Fruit fly (Drosophila melanogaster): ENCODE data around the gene pum.

Gene pum

dm6 chr3R:9064874-9065273 lies 172.6 kb downstream of the pum start, which contains the start of the genes beag and Ada (continued):
- TF ChIP-seq CG10321 (GFP tag; IDR thresholded peaks at IDR 0.05), result no peak
- TF ChIP-seq MBD-R2 (GFP tag; IDR thresholded peaks at IDR 0.05), result peak; percentile 98
- TF ChIP-seq CG10654 (GFP tag; optimal IDR thresholded peaks at IDR 0.05), result peak; percentile 7
- TF ChIP-seq Mad (GFP tag; optimal IDR thresholded peaks at IDR 0.05), result peak; percentile 6
- TF ChIP-seq insv (GFP tag; optimal IDR thresholded peaks at IDR 0.05), result no peak
- no peak for TF ChIP-seq otp (GFP tag; IDR thresholded peaks at IDR 0.05)
- peak; percentile 49; the same call in 1 of the 3 replicates for TF ChIP-seq CG16813 (GFP tag; IDR thresholded peaks at IDR 0.05; ENCODE audit: partially characterized antibody)
- no peak for TF ChIP-seq bigmax (GFP tag; optimal IDR thresholded peaks at IDR 0.05)
- peak; percentile 19 for TF ChIP-seq CG1602 (GFP tag; optimal IDR thresholded peaks at IDR 0.05)
- TF ChIP-seq stc (GFP tag; IDR thresholded peaks at IDR 0.05), result no peak
- TF ChIP-seq CG5180 (GFP tag; optimal IDR thresholded peaks at IDR 0.05), result no peak
- TF ChIP-seq B-H1 (GFP tag; IDR thresholded peaks at IDR 0.05), result no peak
- TF ChIP-seq fru (optimal IDR thresholded peaks at IDR 0.05), result no peak
- TF ChIP-seq Atf-2 (GFP tag; optimal IDR thresholded peaks at IDR 0.05), result no peak
- peak; percentile 5 for TF ChIP-seq CG4282 (GFP tag; optimal IDR thresholded peaks at IDR 0.05)
- no peak for TF ChIP-seq CG2678 (tag; optimal IDR thresholded peaks at IDR 0.05)
- peak; percentile 41 for TF ChIP-seq CG12155 (GFP tag; optimal IDR thresholded peaks at IDR 0.05)
- TF ChIP-seq CG10274 (GFP tag; optimal IDR thresholded peaks at IDR 0.05), result no peak
- TF ChIP-seq tx (GFP tag; optimal IDR thresholded peaks at IDR 0.05), result peak; percentile 38
- no peak for TF ChIP-seq CG15269 (tag; optimal IDR thresholded peaks at IDR 0.05)
- TF ChIP-seq wor (GFP tag; IDR thresholded peaks at IDR 0.05), result no peak
- TF ChIP-seq CG12942 (GFP tag; optimal IDR thresholded peaks at IDR 0.05), result no peak
- no peak for TF ChIP-seq croc (GFP tag; conservative IDR thresholded peaks at IDR 0.05)
- TF ChIP-seq stwl (tag; optimal IDR thresholded peaks at IDR 0.05), result peak; percentile 66
- TF ChIP-seq BEAF-32 (GFP tag; optimal IDR thresholded peaks at IDR 0.05), result peak; percentile 55
- no peak for TF ChIP-seq CG3726 (GFP tag; IDR thresholded peaks at IDR 0.05)
- peak; percentile 64 for TF ChIP-seq CG1603 (tag; optimal IDR thresholded peaks at IDR 0.05)
- no peak for TF ChIP-seq CG1024 (GFP tag; IDR thresholded peaks at IDR 0.05)
- no peak for TF ChIP-seq ems (GFP tag; optimal IDR thresholded peaks at IDR 0.05)
- TF ChIP-seq CG16815 (GFP tag; optimal IDR thresholded peaks at IDR 0.05), result no peak
- no peak for TF ChIP-seq sc (optimal IDR thresholded peaks at IDR 0.05)
- no peak for TF ChIP-seq sc (GFP tag; optimal IDR thresholded peaks at IDR 0.05)
- peak; percentile 54 for TF ChIP-seq Hmr (GFP tag; optimal IDR thresholded peaks at IDR 0.05)
- TF ChIP-seq gce (GFP tag; IDR thresholded peaks at IDR 0.05), result no peak
- TF ChIP-seq CG7839 (tag; optimal IDR thresholded peaks at IDR 0.05), result no peak
- TF ChIP-seq Eip74EF (GFP tag; optimal IDR thresholded peaks at IDR 0.05), result no peak
- no peak for TF ChIP-seq br (optimal IDR thresholded peaks at IDR 0.05)
- TF ChIP-seq Sox102F (GFP tag; optimal IDR thresholded peaks at IDR 0.05), result no peak
- TF ChIP-seq nau (GFP tag; optimal IDR thresholded peaks at IDR 0.05), result no peak
- no peak for TF ChIP-seq da (GFP tag; optimal IDR thresholded peaks at IDR 0.05)
- peak; percentile 67 for TF ChIP-seq CG15514 (GFP tag; optimal IDR thresholded peaks at IDR 0.05)
- TF ChIP-seq nom (GFP tag; optimal IDR thresholded peaks at IDR 0.05), result peak; percentile 7
- peak; percentile 94 for TF ChIP-seq CG4617 (GFP tag; optimal IDR thresholded peaks at IDR 0.05; ENCODE audit: borderline replicate concordance)
- peak; percentile 61 for TF ChIP-seq CG14710 (tag; optimal IDR thresholded peaks at IDR 0.05)
- TF ChIP-seq sna (GFP tag; IDR thresholded peaks at IDR 0.05; ENCODE audit: partially characterized antibody), result peak; percentile 42; the same call in 1 of the 2 replicates
- no peak for TF ChIP-seq CG9727 (GFP tag; optimal IDR thresholded peaks at IDR 0.05)
- TF ChIP-seq Oaz (GFP tag; IDR thresholded peaks at IDR 0.05), result no peak
- TF ChIP-seq CG12236 (GFP tag; optimal IDR thresholded peaks at IDR 0.05), result no peak
- TF ChIP-seq tap (tag; optimal IDR thresholded peaks at IDR 0.05), result no peak
- no peak for TF ChIP-seq sim (GFP tag; IDR thresholded peaks at IDR 0.05)
- TF ChIP-seq CG30431 (GFP tag; optimal IDR thresholded peaks at IDR 0.05), result no peak
- no peak for TF ChIP-seq CG12071 (GFP tag; optimal IDR thresholded peaks at IDR 0.05)
